Worm (Caenorhabditis elegans) whole organism, late embryonic: ENCODE results near the gene F40G12.9.
"Not testable (repeated sequence)": the region's sequence is repeated elsewhere in the genome, so short reads cannot be mapped to it uniquely, and the experiment has no call there.

ENCODE experiments used
- C38D4.7 ChIP-seq: fragments of 200-800 bp; sonication (Bioruptor generic); optimal IDR thresholded peaks from 2 replicates; lab custom pipeline; 2018; ENCODE audit warnings: mild to moderate bottlenecking, missing genetic modification characterization, moderate library complexity, missing compliant biosample characterization
- che-1 ChIP-seq: sonication (generic microtip); optimal IDR thresholded peaks from 2 replicates; lab custom pipeline; 2016; ENCODE audit warnings: mild to moderate bottlenecking, missing genetic modification characterization, missing compliant biosample characterization
- dmd-4 ChIP-seq: sonication (generic microtip); optimal IDR thresholded peaks from 2 replicates; lab custom pipeline; 2016; ENCODE audit warnings: borderline replicate concordance, missing genetic modification characterization, missing compliant biosample characterization
- dve-1 ChIP-seq: sonication (generic microtip); optimal IDR thresholded peaks from 2 replicates; lab custom pipeline; 2017; ENCODE audit warnings: antibody characterized with exemption, mild to moderate bottlenecking, missing genetic modification characterization, missing compliant biosample characterization
- elt-2 ChIP-seq: sonication (generic microtip); optimal IDR thresholded peaks from 2 replicates; lab custom pipeline; 2016; ENCODE audit warnings: missing genetic modification reagents, missing genetic modification characterization, missing compliant biosample characterization
- fkh-10 ChIP-seq: fragments of 150-350 bp; optimal IDR thresholded peaks from 2 replicates; lab custom pipeline; 2014; ENCODE audit warnings: missing biosample characterization, missing genetic modification reagents, missing genetic modification characterization
- mec-3 ChIP-seq: sonication (generic microtip); optimal IDR thresholded peaks from 2 replicates; lab custom pipeline; 2016; ENCODE audit warnings: borderline replicate concordance, missing genetic modification characterization, missing compliant biosample characterization
- pha-4 ChIP-seq: fragments of 150-350 bp; optimal IDR thresholded peaks from 2 replicates; lab custom pipeline; 2018; ENCODE audit warnings: missing biosample characterization, missing genetic modification reagents, missing genetic modification characterization
- pqm-1 ChIP-seq: sonication (generic microtip); optimal IDR thresholded peaks from 2 replicates; lab custom pipeline; 2016; ENCODE audit warnings: missing genetic modification characterization, missing compliant biosample characterization
- pros-1 ChIP-seq: fragments of 150-350 bp; optimal IDR thresholded peaks from 2 replicates; lab custom pipeline; 2014; ENCODE audit warnings: missing biosample characterization, missing genetic modification reagents, missing genetic modification characterization
- sox-4 ChIP-seq: sonication (generic microtip); optimal IDR thresholded peaks from 2 replicates; lab custom pipeline; 2017; ENCODE audit warnings: mild to moderate bottlenecking, missing genetic modification characterization, inconsistent platforms, missing compliant biosample characterization
- ttx-3 ChIP-seq: sonication (generic microtip); optimal IDR thresholded peaks from 2 replicates; lab custom pipeline; 2016; ENCODE audit warnings: missing genetic modification reagents, missing genetic modification characterization, missing compliant biosample characterization

DNA sequence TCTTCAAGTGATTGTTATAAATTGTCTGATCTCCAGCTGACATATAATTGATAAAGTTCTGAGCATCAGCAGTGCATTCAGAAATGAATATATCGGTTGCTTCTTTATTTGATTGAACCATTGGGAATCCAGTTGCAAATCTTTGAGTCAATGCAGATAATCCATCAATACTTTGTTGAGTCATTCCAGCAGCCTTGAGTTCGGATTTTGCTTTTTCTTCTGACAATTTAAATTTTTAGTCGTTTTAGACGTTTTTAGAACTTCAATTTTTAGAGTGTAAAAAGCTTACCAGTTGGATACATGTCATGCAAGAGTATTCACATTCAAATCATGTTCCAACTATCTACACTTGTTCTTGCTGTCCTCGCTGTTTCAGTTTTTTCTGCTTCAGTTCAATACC lies 27.2 kb downstream of the F40G12.9 start, which contains the start of gene F14D7.14:
- not testable (repeated sequence) for TF ChIP-seq pros-1 (tag; lab: Kevin White, UChicago); dve-1 (tag; lab: Kevin White, UChicago); fkh-10 (GFP tag; lab: Kevin White, UChicago); pha-4 (tag; lab: Kevin White, UChicago); pqm-1; C38D4.7 (GFP tag; lab: Kevin White, UChicago); sox-4 (tag; lab: Kevin White, UChicago); che-1 (tag; lab: Kevin White, UChicago); dmd-4 (tag; lab: Kevin White, UChicago); mec-3 (tag; lab: Kevin White, UChicago); elt-2 (tag; lab: Kevin White, UChicago); ttx-3
